Worm (Caenorhabditis elegans) whole organism, young adult: ENCODE results near the gene bli-1.

Experiments
- B0035.1 ChIP-seq: sonication (generic microtip); optimal IDR thresholded peaks from 2 replicates; lab custom pipeline; 2016; ENCODE audit warnings: missing genetic modification characterization, mild to moderate bottlenecking, missing compliant biosample characterization, missing genotype, missing genetic modification reagents
- F23B12.7 ChIP-seq: sonication (generic microtip); optimal IDR thresholded peaks from 2 replicates; lab custom pipeline; 2017; ENCODE audit warnings: missing genetic modification characterization, mild to moderate bottlenecking, missing compliant biosample characterization, antibody characterized with exemption, moderate library complexity; ENCODE audit not compliant: insufficient read depth
- F37B4.10 ChIP-seq: fragments of 200-800 bp; sonication (Bioruptor generic); IDR thresholded peaks from 2 replicates; pipeline ENCODE4 v1.3.6; 2022; ENCODE audit warnings: missing genetic modification characterization, missing compliant biosample characterization
- F39B2.1 ChIP-seq: fragments of 200-800 bp; sonication (Bioruptor generic); IDR thresholded peaks from 2 replicates; pipeline ENCODE4 v1.3.6; 2022; ENCODE audit warnings: missing genetic modification reagents, missing genetic modification characterization, missing compliant biosample characterization
- K11D2.4 ChIP-seq: fragments of 200-800 bp; sonication (Bioruptor generic); IDR thresholded peaks from 2 replicates; pipeline ENCODE4 v1.3.6; 2022; ENCODE audit warnings: missing genetic modification reagents, missing genetic modification characterization, missing compliant biosample characterization
- K12H6.12 ChIP-seq: fragments of 200-800 bp; sonication (Bioruptor generic); optimal IDR thresholded peaks from 2 replicates; lab custom pipeline; 2018; ENCODE audit warnings: mild to moderate bottlenecking, missing genetic modification characterization, missing compliant biosample characterization
- T26A5.8 ChIP-seq: sonication (generic microtip); optimal IDR thresholded peaks from 2 replicates; lab custom pipeline; 2016; ENCODE audit warnings: missing genetic modification characterization, missing compliant biosample characterization
- Y53F4B.3 ChIP-seq: fragments of 200-800 bp; sonication (Bioruptor generic); IDR thresholded peaks from 2 replicates; pipeline ENCODE4 v1.3.6; 2022; ENCODE audit warnings: missing genetic modification reagents, missing genetic modification characterization, missing compliant biosample characterization
- Y53G8AR.9 ChIP-seq: fragments of 200-800 bp; sonication (Bioruptor generic); conservative IDR thresholded peaks from 2 replicates; pipeline ENCODE4 v1.3.6; 2022; ENCODE audit warnings: missing genetic modification reagents, missing genetic modification characterization, missing compliant biosample characterization
- Y95B8A.8 ChIP-seq: fragments of 200-800 bp; sonication (Bioruptor generic); IDR thresholded peaks from 2 replicates; pipeline ENCODE4 v1.3.6; 2022; ENCODE audit warnings: missing genetic modification reagents, missing genetic modification characterization, missing compliant biosample characterization
- ZK185.1 ChIP-seq: sonication (generic microtip); optimal IDR thresholded peaks from 2 replicates; lab custom pipeline; 2016; ENCODE audit warnings: mild to moderate bottlenecking, missing genetic modification characterization, missing compliant biosample characterization; ENCODE audit not compliant: poor library complexity, severe bottlenecking
- akir-1 ChIP-seq: fragments of 200-800 bp; sonication (Bioruptor generic); optimal IDR thresholded peaks from 2 replicates; lab custom pipeline; 2018; ENCODE audit warnings: mild to moderate bottlenecking, missing genetic modification characterization, moderate library complexity, missing compliant biosample characterization
- attf-3 ChIP-seq: fragments of 200-800 bp; sonication (Bioruptor generic); conservative IDR thresholded peaks from 2 replicates; pipeline ENCODE4 v1.3.6; 2022; ENCODE audit warnings: missing genetic modification reagents, missing genetic modification characterization, missing compliant biosample characterization
- bed-2 ChIP-seq: fragments of 200-800 bp; sonication (Bioruptor generic); IDR thresholded peaks from 2 replicates; pipeline ENCODE4 v1.3.6; 2022; ENCODE audit warnings: missing genetic modification reagents, missing genetic modification characterization, missing compliant biosample characterization
- cebp-1 ChIP-seq, 2 experiments: fragments of 200-800 bp in 1 of 2; sonication (Bioruptor generic) in 1 of 2; sonication (generic microtip) in 1 of 2; IDR thresholded peaks in 1 of 2; optimal IDR thresholded peaks in 1 of 2; 2 replicates each; pipeline versions ENCODE4 v1.3.6 to Lab custom; 2017 to 2022; ENCODE audit warnings: missing compliant biosample characterization in 2 of 2, missing genetic modification characterization in 2 of 2, mild to moderate bottlenecking in 1 of 2, missing genetic modification reagents in 1 of 2, moderate library complexity in 1 of 2
- cebp-2 ChIP-seq: fragments of 200-800 bp; sonication (Bioruptor generic); IDR thresholded peaks from 2 replicates; pipeline ENCODE4 v1.3.6; 2022; ENCODE audit warnings: missing genetic modification characterization, missing compliant biosample characterization
- chd-7 ChIP-seq: sonication (generic microtip); optimal IDR thresholded peaks from 2 replicates; lab custom pipeline; 2016; ENCODE audit warnings: mild to moderate bottlenecking, missing genetic modification characterization, moderate library complexity, missing compliant biosample characterization
- dpl-1 ChIP-seq: fragments of 150-350 bp; optimal IDR thresholded peaks from 2 replicates; lab custom pipeline; 2014; ENCODE audit warnings: missing biosample characterization, missing genetic modification reagents, missing genetic modification characterization
- efl-1 ChIP-seq: fragments of 150-350 bp; optimal IDR thresholded peaks from 2 replicates; lab custom pipeline; 2014; ENCODE audit warnings: missing biosample characterization, missing genetic modification reagents, missing genetic modification characterization
- egl-18 ChIP-seq: fragments of 200-800 bp; sonication (Bioruptor generic); IDR thresholded peaks from 2 replicates; pipeline ENCODE4 v1.3.6; 2022; ENCODE audit warnings: missing genetic modification reagents, missing genetic modification characterization, missing compliant biosample characterization
- egrh-3 ChIP-seq: fragments of 200-800 bp; sonication (Bioruptor generic); IDR thresholded peaks from 2 replicates; pipeline ENCODE4 v1.3.6; 2022; ENCODE audit warnings: missing genetic modification reagents, missing genetic modification characterization, missing compliant biosample characterization
- ets-4 ChIP-seq: fragments of 200-800 bp; sonication (Bioruptor generic); optimal IDR thresholded peaks from 2 replicates; lab custom pipeline; 2018; ENCODE audit warnings: mild to moderate bottlenecking, missing genetic modification characterization, missing compliant biosample characterization
- hlh-26 ChIP-seq: fragments of 200-800 bp; sonication (Bioruptor generic); conservative IDR thresholded peaks from 2 replicates; pipeline ENCODE4 v1.3.6; 2022; ENCODE audit warnings: missing genetic modification reagents, missing genetic modification characterization, missing compliant biosample characterization
- hsf-1 ChIP-seq: fragments of 200-800 bp; sonication (Bioruptor generic); IDR thresholded peaks from 2 replicates; pipeline ENCODE4 v1.3.6; 2022; ENCODE audit warnings: missing genetic modification reagents, missing genetic modification characterization, missing compliant biosample characterization
- lag-1 ChIP-seq: fragments of 200-800 bp; sonication (Bioruptor generic); IDR thresholded peaks from 2 replicates; pipeline ENCODE4 v1.3.6; 2022; ENCODE audit warnings: missing genetic modification reagents, missing genetic modification characterization, missing compliant biosample characterization
- lin-35 ChIP-seq, 3 experiments: fragments of 150-350 bp in 2 of 3; sonication (generic microtip) in 1 of 3; optimal IDR thresholded peaks; 2 replicates each; lab custom pipeline; 2014 to 2018; ENCODE audit warnings: missing biosample characterization in 3 of 3, missing genetic modification characterization in 3 of 3, missing genetic modification reagents in 3 of 3
- lin-54 ChIP-seq: fragments of 200-800 bp; sonication (Bioruptor generic); optimal IDR thresholded peaks from 2 replicates; lab custom pipeline; 2018; ENCODE audit warnings: mild to moderate bottlenecking, missing genetic modification characterization, missing compliant biosample characterization
- lsl-1 ChIP-seq: fragments of 200-800 bp; sonication (Bioruptor generic); optimal IDR thresholded peaks from 2 replicates; lab custom pipeline; 2018; ENCODE audit warnings: mild to moderate bottlenecking, missing genetic modification characterization, moderate library complexity, missing compliant biosample characterization
- madf-6 ChIP-seq: fragments of 200-800 bp; sonication (Bioruptor generic); IDR thresholded peaks from 2 replicates; pipeline ENCODE4 v1.3.6; 2022; ENCODE audit warnings: missing genetic modification reagents, missing genetic modification characterization, missing compliant biosample characterization
- madf-8 ChIP-seq: fragments of 200-800 bp; sonication (Bioruptor generic); conservative IDR thresholded peaks from 2 replicates; pipeline ENCODE4 v1.3.6; 2022; ENCODE audit warnings: missing genetic modification reagents, missing genetic modification characterization, missing compliant biosample characterization
- mes-4 ChIP-seq: sonication (generic microtip); optimal IDR thresholded peaks from 2 replicates; lab custom pipeline; 2016; ENCODE audit warnings: missing genotype, missing genetic modification characterization, missing compliant biosample characterization
- nhr-90 ChIP-seq: sonication (generic microtip); optimal IDR thresholded peaks from 2 replicates; lab custom pipeline; 2016; ENCODE audit warnings: missing genotype, mild to moderate bottlenecking, missing genetic modification characterization, missing compliant biosample characterization
- pha-4 ChIP-seq: fragments of 150-350 bp; sonication (generic microtip); optimal IDR thresholded peaks from 2 replicates; lab custom pipeline; 2014; ENCODE audit warnings: missing biosample characterization, missing genetic modification reagents, missing genetic modification characterization
- repo-1 ChIP-seq: sonication (generic microtip); optimal IDR thresholded peaks from 2 replicates; lab custom pipeline; 2017; ENCODE audit warnings: mild to moderate bottlenecking, missing genetic modification characterization, missing compliant biosample characterization
- sdz-38 ChIP-seq: sonication (generic microtip); optimal IDR thresholded peaks from 2 replicates; lab custom pipeline; 2016; ENCODE audit warnings: missing genotype, missing genetic modification characterization, missing compliant biosample characterization
- tbx-9 ChIP-seq: sonication (generic microtip); optimal IDR thresholded peaks from 2 replicates; lab custom pipeline; 2016; ENCODE audit warnings: borderline replicate concordance, missing genetic modification characterization, inconsistent platforms, missing compliant biosample characterization
- unc-130 ChIP-seq: sonication (generic microtip); optimal IDR thresholded peaks from 2 replicates; lab custom pipeline; 2016; ENCODE audit warnings: missing genetic modification reagents, missing genetic modification characterization, missing compliant biosample characterization
- xnd-1 ChIP-seq: sonication (generic microtip); optimal IDR thresholded peaks from 2 replicates; lab custom pipeline; 2016; ENCODE audit warnings: missing genotype, missing genetic modification reagents, missing genetic modification characterization, missing compliant biosample characterization
- zfh-2 ChIP-seq: fragments of 200-800 bp; sonication (Bioruptor generic); conservative IDR thresholded peaks from 2 replicates; pipeline ENCODE4 v1.3.6; 2022; ENCODE audit warnings: missing genetic modification reagents, missing genetic modification characterization, missing compliant biosample characterization
- ztf-22 ChIP-seq: fragments of 200-800 bp; sonication (Bioruptor generic); optimal IDR thresholded peaks from 2 replicates; lab custom pipeline; 2018; ENCODE audit warnings: mild to moderate bottlenecking, missing genetic modification characterization, moderate library complexity, missing compliant biosample characterization
- ztf-25 ChIP-seq: fragments of 200-800 bp; sonication (Bioruptor generic); IDR thresholded peaks from 2 replicates; pipeline ENCODE4 v1.3.6; 2022; ENCODE audit warnings: missing genetic modification reagents, missing genetic modification characterization, missing compliant biosample characterization
- ztf-3 ChIP-seq: fragments of 200-800 bp; sonication (Bioruptor generic); optimal IDR thresholded peaks from 2 replicates; lab custom pipeline; 2018; ENCODE audit warnings: mild to moderate bottlenecking, missing genetic modification characterization, missing compliant biosample characterization

Gene bli-1

DNA sequence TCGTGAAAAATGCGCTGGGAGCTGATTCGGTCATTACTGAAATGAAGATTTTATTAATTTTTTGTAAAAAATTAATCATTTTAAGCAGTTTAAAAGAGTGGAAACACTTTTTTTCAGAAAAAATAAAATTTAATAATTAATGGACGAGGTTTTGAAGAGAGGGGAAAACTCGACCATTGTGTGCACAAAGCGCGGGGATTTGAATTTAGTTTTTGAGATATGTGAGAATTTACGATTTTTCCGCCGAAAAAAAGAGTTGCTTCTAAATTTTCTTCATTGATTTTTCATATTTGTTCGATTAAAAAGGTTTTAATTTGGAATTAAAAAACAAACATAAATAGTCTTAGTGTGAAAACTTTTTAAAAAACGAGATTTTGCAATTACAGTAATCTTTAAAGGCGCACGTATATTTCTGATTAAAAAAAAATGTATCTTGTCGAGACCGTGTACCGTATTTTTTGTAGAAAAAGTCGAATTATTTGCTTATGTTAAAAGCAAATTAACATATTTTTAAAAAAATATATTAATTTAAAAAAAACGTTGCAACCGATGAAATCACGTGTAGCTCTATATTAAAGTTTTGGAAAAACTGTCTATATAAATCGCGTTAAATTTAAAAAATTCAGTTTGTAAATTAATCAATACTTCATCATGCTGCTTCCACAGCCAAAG lies 5.6 kb downstream of the bli-1 start, which contains the start of the genes dph-2 and C09G5.7:
dph-2 (minus strand) TSS at position 36 of the 672 bp plus-strand sequence.
C09G5.7 (plus strand) TSS at position 622 of the 672 bp plus-strand sequence.
- TF ChIP-seq akir-1 (GFP tag; lab: Kevin White, UChicago) (no peak), ztf-3 (GFP tag; lab: Kevin White, UChicago) (no peak), mes-4 (tag; lab: Kevin White, UChicago) (no peak), bed-2 (no peak), egrh-3 (GFP tag; lab: Robert Waterston, UW) (no peak), egl-18 (no peak), madf-6 (GFP tag; lab: Robert Waterston, UW) (peak; percentile 47; the same call in 1 of the 2 replicates), xnd-1 (peak; percentile 10), hsf-1 (GFP tag; lab: Robert Waterston, UW) (no peak), F23B12.7 (tag; lab: Kevin White, UChicago) (no peak), hlh-26 (no peak), efl-1 (peak; percentile 64), cebp-2 (GFP tag; lab: Robert Waterston, UW) (no peak), K11D2.4 (GFP tag; lab: Robert Waterston, UW) (no peak), madf-8 (GFP tag; lab: Robert Waterston, UW) (0 out of 2 replicates have a peak, but pooled peaks have one; percentile 16), unc-130 (GFP tag; lab: Kevin White, UChicago) (no peak), lag-1 (GFP tag; lab: Robert Waterston, UW) (no peak), F37B4.10 (GFP tag; lab: Robert Waterston, UW) (no peak), lsl-1 (GFP tag; lab: Kevin White, UChicago) (peak; percentile 56), K12H6.12 (tag; lab: Kevin White, UChicago) (no peak), ztf-25 (GFP tag; lab: Robert Waterston, UW) (no peak), tbx-9 (tag; lab: Kevin White, UChicago) (no peak), nhr-90 (tag; lab: Kevin White, UChicago) (no peak), ztf-22 (GFP tag; lab: Kevin White, UChicago) (no peak), repo-1 (tag; lab: Kevin White, UChicago) (no peak), chd-7 (tag; lab: Kevin White, UChicago) (no peak), cebp-1 (GFP tag; IDR thresholded peaks at IDR 0.05; lab: Robert Waterston, UW) (no peak), cebp-1 (tag; optimal IDR thresholded peaks at IDR 0.05; lab: Kevin White, UChicago) (no peak), zfh-2 (GFP tag; lab: Robert Waterston, UW) (no peak), lin-35 (GFP tag; optimal IDR thresholded peaks at IDR 0.05; lab: Kevin White, UChicago) (peak in 2 of 3 experiments; percentile 31 to 37), attf-3 (GFP tag; lab: Robert Waterston, UW) (no peak), lin-54 (GFP tag; lab: Kevin White, UChicago) (peak; percentile 87), B0035.1 (tag; lab: Kevin White, UChicago) (no peak), ets-4 (GFP tag; lab: Kevin White, UChicago) (no peak), dpl-1 (GFP tag; lab: Kevin White, UChicago) (peak; percentile 69), sdz-38 (tag; lab: Kevin White, UChicago) (no peak), ZK185.1 (tag; lab: Kevin White, UChicago) (no peak)

DNA sequence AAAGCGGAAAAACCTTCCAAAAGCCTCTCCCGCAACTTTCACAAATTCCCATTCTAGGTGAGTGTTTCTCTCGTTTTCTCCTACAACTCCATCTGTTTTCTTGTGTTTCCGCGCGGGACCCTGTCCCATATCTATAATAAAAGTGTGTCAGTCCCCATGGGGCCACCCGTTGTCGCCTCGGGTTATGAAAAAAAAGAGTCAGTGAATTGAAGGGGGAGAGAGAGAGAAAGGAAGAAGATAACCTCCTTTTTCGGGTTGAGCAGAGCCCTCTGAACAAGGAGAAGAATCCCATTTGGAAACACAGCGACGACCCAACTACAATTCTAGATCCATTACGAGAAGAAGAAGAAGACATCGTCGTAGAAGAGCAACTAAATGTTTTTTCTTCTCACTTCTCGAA lies 8.4 kb downstream of the bli-1 start, which contains the start of gene C09G5.13:
C09G5.13 (plus strand) TSS at position 301 of the 400 bp plus-strand sequence.
- no peak for TF ChIP-seq egl-18
- TF ChIP-seq pha-4, result no peak
- TF ChIP-seq Y53G8AR.9 (GFP tag; lab: Robert Waterston, UW), result no peak
- TF ChIP-seq Y95B8A.8 (GFP tag; lab: Robert Waterston, UW), result no peak
- no peak for TF ChIP-seq hlh-26
- no peak for TF ChIP-seq T26A5.8 (tag; lab: Kevin White, UChicago)
- no peak for TF ChIP-seq Y53F4B.3 (GFP tag; lab: Robert Waterston, UW)
- no peak for TF ChIP-seq F39B2.1
- TF ChIP-seq, all 124 proteins: peak for 0
